Worm (Caenorhabditis elegans): ENCODE measurements around the gene F59E12.1.
A peak's percentile ranks its signal among the peaks of the same experiment; 100 is the strongest.

F59E12.1 gene

DNA sequence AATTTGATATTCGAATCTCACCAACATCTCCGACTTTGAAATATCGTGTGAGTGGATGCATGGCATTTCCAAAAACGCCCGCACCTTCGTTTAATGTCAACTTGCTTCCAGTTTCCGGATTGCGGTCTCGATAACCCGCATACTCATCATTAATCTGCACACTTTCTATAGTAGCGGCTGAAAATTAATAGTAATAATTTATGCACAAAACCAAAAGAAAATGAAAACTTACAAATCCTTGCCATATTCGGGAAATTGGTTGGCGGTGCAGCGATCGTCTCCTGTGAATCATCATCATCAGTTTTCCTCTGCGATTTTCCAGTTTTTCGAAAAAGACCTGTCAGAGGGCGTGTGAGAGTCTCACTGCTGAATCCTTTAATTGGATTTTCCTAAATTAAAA, 5.8 kb downstream of the F59E12.1 start:
- TF ChIP-seq hlh-1 (tag; optimal IDR thresholded peaks at IDR 0.05) (no peak), snpc-4 (tag; optimal IDR thresholded peaks at IDR 0.05) (no peak), lin-32 (GFP tag; optimal IDR thresholded peaks at IDR 0.05) (no peak), mls-2 (tag; optimal IDR thresholded peaks at IDR 0.05) (no peak), pha-4 (tag; optimal IDR thresholded peaks at IDR 0.05) (no peak), nhr-2 (tag; optimal IDR thresholded peaks at IDR 0.05) (no peak), nhr-76 (tag; optimal IDR thresholded peaks at IDR 0.05) (no peak), nhr-28 (tag; optimal IDR thresholded peaks at IDR 0.05) (no peak), drap-1 (GFP tag; optimal IDR thresholded peaks at IDR 0.05) (no peak), sem-2 (GFP tag; optimal IDR thresholded peaks at IDR 0.05) (no peak), ham-2 (GFP tag; optimal IDR thresholded peaks at IDR 0.05) (no peak), ces-1 (GFP tag; optimal IDR thresholded peaks at IDR 0.05) (no peak), lsy-2 (tag; optimal IDR thresholded peaks at IDR 0.05) (no peak), unc-120 (tag; optimal IDR thresholded peaks at IDR 0.05; ENCODE audit: poor library complexity, severe bottlenecking) (no peak), lin-13 (tag; optimal IDR thresholded peaks at IDR 0.05) (no peak), zip-8 (tag; optimal IDR thresholded peaks at IDR 0.05) (no peak), ceh-43 (GFP tag; optimal IDR thresholded peaks at IDR 0.05) (no peak), bed-3 (GFP tag; optimal IDR thresholded peaks at IDR 0.05) (no peak), unc-62 (GFP tag; optimal IDR thresholded peaks at IDR 0.05) (no peak)

DNA sequence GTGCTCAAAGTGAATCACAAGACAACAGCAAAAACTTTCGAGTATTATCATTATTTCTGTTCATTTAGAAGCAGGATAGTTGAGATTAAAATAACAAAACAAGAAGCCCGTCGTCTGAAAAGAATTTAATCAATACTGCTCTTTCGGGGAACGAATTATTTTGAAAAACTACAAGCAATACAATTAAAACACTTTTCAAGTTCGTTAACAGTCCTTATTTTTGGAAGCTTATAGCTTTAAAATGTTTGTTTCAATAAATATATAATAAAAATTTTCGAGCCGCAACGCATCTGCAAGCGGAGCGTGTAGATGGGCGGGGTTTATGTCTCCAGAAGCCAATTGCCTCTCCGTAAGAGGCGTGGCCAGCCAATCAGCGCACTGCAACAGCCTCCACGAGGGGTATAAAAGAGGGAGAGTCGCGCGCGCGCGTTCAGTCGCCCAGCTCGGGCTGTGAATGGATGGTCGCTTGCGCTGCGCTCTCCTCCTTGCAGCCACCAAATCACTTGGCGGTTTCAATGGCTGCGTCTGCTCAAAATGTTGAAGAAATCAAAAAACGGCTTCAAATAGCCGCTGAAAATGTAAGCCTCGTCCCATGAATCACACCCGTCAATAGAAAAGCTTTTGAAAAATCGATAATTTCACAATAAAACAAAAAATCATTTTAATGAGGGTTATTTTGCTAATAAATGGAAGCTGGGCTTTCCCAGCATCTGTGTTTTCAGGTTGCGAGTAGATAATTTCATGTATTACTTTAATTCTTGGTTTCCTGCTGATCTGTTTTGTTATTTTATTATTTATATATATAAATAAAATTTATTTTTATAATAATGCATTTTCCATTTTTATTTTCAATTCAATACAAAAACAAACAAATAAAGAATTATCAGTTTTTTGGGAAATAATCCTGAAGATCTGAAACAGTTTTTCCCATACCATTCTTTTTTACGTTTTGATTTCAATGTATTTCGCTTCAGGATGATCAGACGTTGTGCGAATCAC, 6.7 kb downstream of the F59E12.1 start, which contains the start of the genes ift-43 and mdt-26:
Gene ift-43 (minus strand): TSS at position 51 of the 999 bp plus-strand sequence.
Gene mdt-26 (plus strand): TSS at position 446 of the 999 bp plus-strand sequence.
- TF ChIP-seq nhr-2 (tag; optimal IDR thresholded peaks at IDR 0.05) (no peak), mab-5 (tag; optimal IDR thresholded peaks at IDR 0.05) (peak; percentile 48), cnd-1 (tag; optimal IDR thresholded peaks at IDR 0.05) (peak; percentile 80), nhr-237 (tag; optimal IDR thresholded peaks at IDR 0.05) (no peak), bed-3 (GFP tag; optimal IDR thresholded peaks at IDR 0.05) (no peak), ztf-11 (tag; optimal IDR thresholded peaks at IDR 0.05) (peak; percentile 20), drap-1 (GFP tag; optimal IDR thresholded peaks at IDR 0.05) (peak; percentile 70), zip-8 (tag; optimal IDR thresholded peaks at IDR 0.05) (no peak), pha-4 (tag; optimal IDR thresholded peaks at IDR 0.05) (peak; percentile 53), flh-1 (GFP tag; optimal IDR thresholded peaks at IDR 0.05) (peak; percentile 32), unc-62 (GFP tag; optimal IDR thresholded peaks at IDR 0.05) (peak; percentile 42), sptf-1 (tag; optimal IDR thresholded peaks at IDR 0.05) (peak; percentile 85), unc-120 (tag; optimal IDR thresholded peaks at IDR 0.05; ENCODE audit: poor library complexity, severe bottlenecking) (peak; percentile 74), ceh-83 (GFP tag; optimal IDR thresholded peaks at IDR 0.05) (no peak), sem-2 (GFP tag; optimal IDR thresholded peaks at IDR 0.05) (no peak), ceh-43 (GFP tag; optimal IDR thresholded peaks at IDR 0.05) (no peak), unc-39 (tag; optimal IDR thresholded peaks at IDR 0.05) (no peak), ham-2 (GFP tag; optimal IDR thresholded peaks at IDR 0.05) (peak; percentile 78), snpc-4 (tag; optimal IDR thresholded peaks at IDR 0.05) (no peak), ces-1 (GFP tag; optimal IDR thresholded peaks at IDR 0.05) (peak; percentile 36), nhr-28 (tag; optimal IDR thresholded peaks at IDR 0.05) (no peak), hlh-1 (tag; optimal IDR thresholded peaks at IDR 0.05) (peak; percentile 55), nhr-76 (tag; optimal IDR thresholded peaks at IDR 0.05) (no peak), elt-3 (tag; optimal IDR thresholded peaks at IDR 0.05) (no peak), ceh-39 (tag; optimal IDR thresholded peaks at IDR 0.05) (no peak), lin-13 (tag; optimal IDR thresholded peaks at IDR 0.05) (peak; percentile 73), lin-32 (GFP tag; optimal IDR thresholded peaks at IDR 0.05) (no peak), M03D4.4 (tag; optimal IDR thresholded peaks at IDR 0.05) (peak; percentile 67), elt-1 (tag; optimal IDR thresholded peaks at IDR 0.05; ENCODE audit: borderline replicate concordance, insufficient read depth) (no peak), nhr-12 (tag; optimal IDR thresholded peaks at IDR 0.05) (no peak), mep-1 (tag; optimal IDR thresholded peaks at IDR 0.05) (peak; percentile 42), lsy-2 (tag; optimal IDR thresholded peaks at IDR 0.05) (peak; percentile 86), mls-2 (tag; optimal IDR thresholded peaks at IDR 0.05) (peak; percentile 40), blmp-1 (tag; optimal IDR thresholded peaks at IDR 0.05) (no peak), tbx-8 (GFP tag; optimal IDR thresholded peaks at IDR 0.05) (no peak)
